4 fruit fly cellular contexts compared by ENCODE assay signal in the genomic region with DNA sequence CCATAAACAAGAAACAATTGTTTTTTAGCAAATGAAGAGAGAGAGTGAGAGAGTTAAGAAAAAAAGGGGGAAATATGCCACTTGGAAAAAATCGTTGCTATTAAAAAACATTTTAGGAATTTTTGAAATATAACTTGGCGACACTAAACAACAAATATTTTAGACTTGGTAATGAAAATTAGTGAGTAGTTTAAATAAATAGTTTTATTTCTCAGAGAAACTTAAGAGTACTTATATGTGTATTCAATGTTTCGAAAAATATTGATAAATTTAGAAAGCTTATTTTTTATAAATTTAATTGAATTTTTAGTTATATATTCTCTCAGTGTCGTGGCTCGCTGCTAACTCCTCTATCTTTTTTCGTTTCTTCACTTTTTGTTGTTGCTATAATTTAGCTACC.
A peak's percentile ranks its signal among the peaks of the same experiment; 100 is the strongest.
TF ChIP-seq lines count a peak whose summit lies in the region.

No protein-coding gene starts in this region.

- no peak for TF ChIP-seq CTCF in whole organism, embryonic (GFP tag; optimal IDR thresholded peaks at IDR 0.05; lab: Kevin White, UChicago)

TF ChIP-seq in whole organism, embryonic, 481 proteins besides CTCF, POLR2A, EP300 and RAD21 (continues in another document):
- no peak for TF ChIP-seq CG12659 (GFP tag; optimal IDR thresholded peaks at IDR 0.05; lab: Kevin White, UChicago)
- no peak for TF ChIP-seq CG30431 (GFP tag; optimal IDR thresholded peaks at IDR 0.05; lab: Kevin White, UChicago)
- no peak for TF ChIP-seq CG2120 (GFP tag; optimal IDR thresholded peaks at IDR 0.05; lab: Kevin White, UChicago)
- peak; percentile 7 for TF ChIP-seq CoRest (tag; optimal IDR thresholded peaks at IDR 0.05; lab: Kevin White, UChicago)
- no peak for TF ChIP-seq br (optimal IDR thresholded peaks at IDR 0.05; lab: Kevin White, UChicago)
- TF ChIP-seq Oaz (GFP tag; IDR thresholded peaks at IDR 0.05; lab: Robert Waterston, UW), result no peak
- TF ChIP-seq CG3838 (GFP tag; optimal IDR thresholded peaks at IDR 0.05; lab: Kevin White, UChicago), result no peak
- TF ChIP-seq CG14710 (tag; optimal IDR thresholded peaks at IDR 0.05; lab: Kevin White, UChicago), result peak; percentile 30
- no peak for TF ChIP-seq inv (GFP tag; IDR thresholded peaks at IDR 0.05; lab: Robert Waterston, UW; ENCODE audit: partially characterized antibody)
- no peak for TF ChIP-seq Asciz (GFP tag; optimal IDR thresholded peaks at IDR 0.05; lab: Kevin White, UChicago)
- no peak for TF ChIP-seq CG18619 (GFP tag; optimal IDR thresholded peaks at IDR 0.05; lab: Kevin White, UChicago)
- TF ChIP-seq ap (GFP tag; IDR thresholded peaks at IDR 0.05; lab: Robert Waterston, UW), result no peak
- no peak for TF ChIP-seq CG3163 (GFP tag; optimal IDR thresholded peaks at IDR 0.05; lab: Kevin White, UChicago)
- peak; percentile 44 for TF ChIP-seq CG31441 (GFP tag; IDR thresholded peaks at IDR 0.05; lab: Robert Waterston, UW)
- TF ChIP-seq gro (GFP tag; optimal IDR thresholded peaks at IDR 0.05; lab: Kevin White, UChicago), result no peak
- no peak for TF ChIP-seq chm (GFP tag; IDR thresholded peaks at IDR 0.05; lab: Robert Waterston, UW)
- TF ChIP-seq hth (optimal IDR thresholded peaks at IDR 0.05; lab: Kevin White, UChicago), result no peak
- TF ChIP-seq da (GFP tag; optimal IDR thresholded peaks at IDR 0.05; lab: Kevin White, UChicago), result no peak
- TF ChIP-seq cg (GFP tag; optimal IDR thresholded peaks at IDR 0.05; lab: Kevin White, UChicago), result no peak
- no peak for TF ChIP-seq tup (GFP tag; optimal IDR thresholded peaks at IDR 0.05; lab: Kevin White, UChicago)
- no peak for TF ChIP-seq CG33557 (GFP tag; optimal IDR thresholded peaks at IDR 0.05; lab: Kevin White, UChicago)
- TF ChIP-seq CG1647 (GFP tag; optimal IDR thresholded peaks at IDR 0.05; lab: Kevin White, UChicago), result no peak
- no peak for TF ChIP-seq H15 (GFP tag; IDR thresholded peaks at IDR 0.05; lab: Robert Waterston, UW)

TF ChIP-seq in whole organism, prepupa, 60 proteins besides CTCF, POLR2A, EP300 and RAD21 (continues in another document):
- peak; percentile 29 for TF ChIP-seq CG32006 (GFP tag; optimal IDR thresholded peaks at IDR 0.05; lab: Kevin White, UChicago)
- peak; percentile 61 for TF ChIP-seq Eip78C (GFP tag; lab: Kevin White, UChicago)
- peak; percentile 15 for TF ChIP-seq topi (GFP tag; optimal IDR thresholded peaks at IDR 0.05; lab: Kevin White, UChicago)
- no peak for TF ChIP-seq Sox102F (GFP tag; optimal IDR thresholded peaks at IDR 0.05; lab: Kevin White, UChicago)
- TF ChIP-seq Met (GFP tag; optimal IDR thresholded peaks at IDR 0.05; lab: Kevin White, UChicago), result peak; percentile 18
- TF ChIP-seq lz (GFP tag; optimal IDR thresholded peaks at IDR 0.05; lab: Kevin White, UChicago), result no peak
- no peak for TF ChIP-seq CG7368 (GFP tag; optimal IDR thresholded peaks at IDR 0.05; lab: Kevin White, UChicago)
- TF ChIP-seq fkh (GFP tag; optimal IDR thresholded peaks at IDR 0.05; lab: Kevin White, UChicago), result no peak
- no peak for TF ChIP-seq Eip93F (GFP tag; optimal IDR thresholded peaks at IDR 0.05; lab: Kevin White, UChicago)
- TF ChIP-seq cyc (GFP tag; optimal IDR thresholded peaks at IDR 0.05; lab: Kevin White, UChicago), result no peak
- TF ChIP-seq Eip75B (GFP tag; optimal IDR thresholded peaks at IDR 0.05; lab: Kevin White, UChicago), result no peak
- TF ChIP-seq CG16779 (tag; optimal IDR thresholded peaks at IDR 0.05; lab: Kevin White, UChicago), result no peak
- no peak for TF ChIP-seq Lpt (GFP tag; optimal IDR thresholded peaks at IDR 0.05; lab: Kevin White, UChicago)
- peak; percentile 8 for TF ChIP-seq svp (GFP tag; lab: Kevin White, UChicago)
- TF ChIP-seq CG8632 (GFP tag; optimal IDR thresholded peaks at IDR 0.05; lab: Kevin White, UChicago), result no peak
- no peak for TF ChIP-seq pdm3 (GFP tag; optimal IDR thresholded peaks at IDR 0.05; lab: Kevin White, UChicago)
- TF ChIP-seq Sox14 (GFP tag; optimal IDR thresholded peaks at IDR 0.05; lab: Kevin White, UChicago), result no peak
- TF ChIP-seq dac (GFP tag; optimal IDR thresholded peaks at IDR 0.05; lab: Kevin White, UChicago), result no peak
- peak in 1 of 2 experiments; percentile 16 for TF ChIP-seq salr (GFP tag; optimal IDR thresholded peaks at IDR 0.05; lab: Kevin White, UChicago)
- TF ChIP-seq vri (GFP tag; optimal IDR thresholded peaks at IDR 0.05; lab: Kevin White, UChicago), result no peak
- peak; percentile 44; the same call in 1 of the 2 replicates for TF ChIP-seq CG15336 (GFP tag; IDR thresholded peaks at IDR 0.05; lab: Robert Waterston, UW)
- no peak for TF ChIP-seq CG6163 (GFP tag; IDR thresholded peaks at IDR 0.05; lab: Robert Waterston, UW)
- peak; percentile 6 for TF ChIP-seq Hr4 (GFP tag; optimal IDR thresholded peaks at IDR 0.05; lab: Kevin White, UChicago)
- no peak for TF ChIP-seq CG11294 (GFP tag; IDR thresholded peaks at IDR 0.05; lab: Robert Waterston, UW)

TF ChIP-seq in whole organism, pupa, 21 proteins besides CTCF, POLR2A, EP300 and RAD21:
- no peak for TF ChIP-seq fd96Ca (GFP tag; IDR thresholded peaks at IDR 0.05; lab: Robert Waterston, UW)
- peak; percentile 10 for TF ChIP-seq CG14655 (GFP tag; optimal IDR thresholded peaks at IDR 0.05; lab: Kevin White, UChicago)

TF ChIP-seq in whole organism, wandering third instar larva, 38 proteins besides CTCF, POLR2A, EP300 and RAD21:
- TF ChIP-seq dmrt93B (GFP tag; optimal IDR thresholded peaks at IDR 0.05; lab: Kevin White, UChicago) (no peak), dl (GFP tag; optimal IDR thresholded peaks at IDR 0.05; lab: Kevin White, UChicago; ENCODE audit: insufficient read depth in 1 of 2, partially characterized antibody in 2 of 2) (no peak), Sp1 (GFP tag; optimal IDR thresholded peaks at IDR 0.05; lab: Kevin White, UChicago) (peak; percentile 46), woc (GFP tag; optimal IDR thresholded peaks at IDR 0.05; lab: Kevin White, UChicago) (no peak), Dfd (GFP tag; optimal IDR thresholded peaks at IDR 0.05; lab: Kevin White, UChicago) (no peak), foxo (GFP tag; optimal IDR thresholded peaks at IDR 0.05; lab: Kevin White, UChicago) (peak in 1 of 2 experiments; percentile 43), tai (GFP tag; optimal IDR thresholded peaks at IDR 0.05; lab: Kevin White, UChicago) (no peak), rgr (GFP tag; optimal IDR thresholded peaks at IDR 0.05; lab: Kevin White, UChicago) (peak; percentile 18), Mio (GFP tag; optimal IDR thresholded peaks at IDR 0.05; lab: Kevin White, UChicago) (no peak), fru (GFP tag; optimal IDR thresholded peaks at IDR 0.05; lab: Kevin White, UChicago) (peak; percentile 27), sage (GFP tag; optimal IDR thresholded peaks at IDR 0.05; lab: Kevin White, UChicago) (no peak), Dif (GFP tag; optimal IDR thresholded peaks at IDR 0.05; lab: Kevin White, UChicago; ENCODE audit: partially characterized antibody) (no peak), HLH106 (tag; optimal IDR thresholded peaks at IDR 0.05; lab: Kevin White, UChicago) (peak; percentile 50), OdsH (GFP tag; optimal IDR thresholded peaks at IDR 0.05; lab: Kevin White, UChicago) (peak; percentile 1), psq (GFP tag; optimal IDR thresholded peaks at IDR 0.05; lab: Kevin White, UChicago) (peak; percentile 31), GATAd (GFP tag; optimal IDR thresholded peaks at IDR 0.05; lab: Kevin White, UChicago) (no peak), jim (GFP tag; optimal IDR thresholded peaks at IDR 0.05; lab: Kevin White, UChicago) (no peak), sv (GFP tag; optimal IDR thresholded peaks at IDR 0.05; lab: Kevin White, UChicago) (no peak), Hnf4 (GFP tag; optimal IDR thresholded peaks at IDR 0.05; lab: Kevin White, UChicago) (no peak)
